Fruit fly (Drosophila melanogaster) whole organism, embryonic: ENCODE data around the gene CG46026.

ENCODE experiments used
- ATbp ChIP-seq: fragments of 200-800 bp; sonication (Bioruptor generic); optimal IDR thresholded peaks from 2 replicates; lab custom pipeline; 2017; ENCODE audit warnings: missing biosample characterization, mild to moderate bottlenecking, missing genetic modification characterization, missing genetic modification reagents
- Blimp-1 ChIP-seq: fragments of 200-800 bp; sonication (Bioruptor generic); optimal IDR thresholded peaks from 3 replicates; lab custom pipeline; 2018; ENCODE audit warnings: missing biosample characterization, missing genetic modification characterization, mild to moderate bottlenecking, moderate library complexity, missing genetic modification reagents
- CG11085 ChIP-seq: fragments of 200-800 bp; sonication (Bioruptor generic); IDR thresholded peaks from 2 replicates; pipeline ENCODE4 v1.3.6; 2022; ENCODE audit warnings: missing biosample characterization, missing genetic modification characterization
- CG11093 ChIP-seq: fragments of 200-800 bp; sonication (Bioruptor generic); IDR thresholded peaks from 3 replicates; pipeline ENCODE4 v1.3.6; 2022; ENCODE audit warnings: missing biosample characterization, missing genetic modification characterization
- CG11504 ChIP-seq: fragments of 200-800 bp; sonication (Bioruptor generic); optimal IDR thresholded peaks from 3 replicates; lab custom pipeline; 2019; ENCODE audit warnings: missing biosample characterization, mild to moderate bottlenecking, missing genetic modification characterization, moderate library complexity
- CG11560 ChIP-seq: fragments of 200-800 bp; sonication (Bioruptor generic); IDR thresholded peaks from 3 replicates; pipeline ENCODE4 v1.3.6; 2022; ENCODE audit warnings: missing biosample characterization, missing genetic modification characterization
- CG12155 ChIP-seq: fragments of 200-800 bp; sonication (Bioruptor generic); optimal IDR thresholded peaks from 3 replicates; lab custom pipeline; 2016; ENCODE audit warnings: missing biosample characterization, missing genetic modification characterization
- CG13894 ChIP-seq: fragments of 200-800 bp; sonication (Bioruptor generic); optimal IDR thresholded peaks from 3 replicates; lab custom pipeline; 2018; ENCODE audit warnings: missing biosample characterization, mild to moderate bottlenecking, missing genetic modification characterization, moderate library complexity
- CG14441 ChIP-seq: fragments of 200-800 bp; sonication (Bioruptor generic); IDR thresholded peaks from 2 replicates; pipeline ENCODE4 v1.3.6; 2022; ENCODE audit warnings: missing biosample characterization, missing genetic modification characterization
- CG1603 ChIP-seq: fragments of 200-800 bp; sonication (Bioruptor generic); optimal IDR thresholded peaks from 2 replicates; lab custom pipeline; 2019; ENCODE audit warnings: missing biosample characterization, mild to moderate bottlenecking, missing genetic modification characterization, moderate library complexity
- CG33213 ChIP-seq: fragments of 200-800 bp; sonication (Bioruptor generic); optimal IDR thresholded peaks from 3 replicates; lab custom pipeline; 2016; ENCODE audit warnings: missing biosample characterization, missing genetic modification characterization
- CG34224 ChIP-seq: fragments of 200-800 bp; sonication (Bioruptor generic); IDR thresholded peaks from 3 replicates; pipeline ENCODE4 v1.3.6; 2022; ENCODE audit warnings: missing biosample characterization, missing genetic modification characterization; ENCODE audit not compliant: partially characterized antibody
- CG6254 ChIP-seq: fragments of 200-800 bp; sonication (Bioruptor generic); optimal IDR thresholded peaks from 3 replicates; lab custom pipeline; 2017; ENCODE audit warnings: mild to moderate bottlenecking, missing biosample characterization, missing genetic modification reagents, missing genetic modification characterization
- D ChIP-seq, 2 experiments: fragments of 200-800 bp in 1 of 2; fragments of >200 bp in 1 of 2; sonication (Bioruptor generic) in 1 of 2; optimal IDR thresholded peaks; 2 replicates in 1 of 2; 3 replicates in 1 of 2; lab custom pipeline; 2017; ENCODE audit warnings: mild to moderate bottlenecking in 1 of 2, missing biosample characterization in 1 of 2, missing genetic modification characterization in 1 of 2, missing genetic modification reagents in 1 of 2
- Ets97D ChIP-seq: fragments of 200-800 bp; sonication (Bioruptor generic); optimal IDR thresholded peaks from 3 replicates; lab custom pipeline; 2016; ENCODE audit warnings: missing biosample characterization, missing genetic modification characterization
- Med ChIP-seq: fragments of 200-800 bp; sonication (Bioruptor generic); peaks from one replicate; lab custom pipeline; 2016; ENCODE audit warnings: missing biosample characterization, missing genetic modification characterization, mild to moderate bottlenecking, inconsistent platforms, moderate library complexity
- Sox102F ChIP-seq: fragments of 200-800 bp; sonication (Bioruptor generic); optimal IDR thresholded peaks from 2 replicates; lab custom pipeline; 2018; ENCODE audit warnings: missing biosample characterization, mild to moderate bottlenecking, missing genetic modification characterization, moderate library complexity
- TFAM ChIP-seq: fragments of 200-800 bp; sonication (Bioruptor generic); optimal IDR thresholded peaks from 2 replicates; lab custom pipeline; 2017; ENCODE audit warnings: missing biosample characterization, missing genetic modification characterization, inconsistent platforms
- ab ChIP-seq: fragments of 200-800 bp; sonication (Bioruptor generic); optimal IDR thresholded peaks from 2 replicates; lab custom pipeline; 2016; ENCODE audit warnings: missing biosample characterization, missing genetic modification characterization
- abd-A ChIP-seq: fragments of 200-800 bp; sonication (Bioruptor generic); optimal IDR thresholded peaks from 3 replicates; lab custom pipeline; 2019; ENCODE audit warnings: missing biosample characterization, mild to moderate bottlenecking, missing genetic modification characterization, moderate library complexity
- ase ChIP-seq: fragments of 200-800 bp; sonication (Bioruptor generic); IDR thresholded peaks from 3 replicates; pipeline ENCODE4 v1.3.6; 2022; ENCODE audit warnings: missing biosample characterization, missing genetic modification characterization
- chinmo ChIP-seq: fragments of 200-800 bp; sonication (Bioruptor generic); IDR thresholded peaks from 4 replicates; pipeline ENCODE4 v1.3.6; 2022; ENCODE audit warnings: missing biosample characterization, missing genetic modification characterization; ENCODE audit not compliant: partially characterized antibody
- ci ChIP-seq: fragments of 200-800 bp; sonication (Bioruptor generic); IDR thresholded peaks from 3 replicates; pipeline ENCODE4 v1.3.6; 2022; ENCODE audit warnings: missing biosample characterization, missing genetic modification characterization
- crol ChIP-seq: fragments of 200-800 bp; sonication (Bioruptor generic); IDR thresholded peaks from 2 replicates; pipeline ENCODE4 v1.3.6; 2022; ENCODE audit warnings: missing biosample characterization, missing genetic modification characterization
- grn ChIP-seq: fragments of 200-800 bp; sonication (Bioruptor generic); optimal IDR thresholded peaks from 3 replicates; lab custom pipeline; 2017; ENCODE audit warnings: missing biosample characterization, missing genetic modification characterization
- h ChIP-seq: fragments of >200 bp; optimal IDR thresholded peaks from 2 replicates; lab custom pipeline; 2017
- ham ChIP-seq: fragments of 200-800 bp; sonication (Bioruptor generic); IDR thresholded peaks from 2 replicates; pipeline ENCODE4 v1.3.6; 2022; ENCODE audit warnings: missing biosample characterization, missing genetic modification characterization
- jumu ChIP-seq: fragments of 200-800 bp; sonication (Bioruptor generic); optimal IDR thresholded peaks from 3 replicates; lab custom pipeline; 2016; ENCODE audit warnings: missing biosample characterization, missing genetic modification characterization
- ken ChIP-seq: fragments of 200-800 bp; sonication (Bioruptor generic); IDR thresholded peaks from 3 replicates; pipeline ENCODE4 v1.3.6; 2022; ENCODE audit warnings: missing biosample characterization, missing genetic modification characterization
- kni ChIP-seq: fragments of 200-800 bp; sonication (Bioruptor generic); optimal IDR thresholded peaks from 3 replicates; lab custom pipeline; 2017; ENCODE audit warnings: mild to moderate bottlenecking, missing biosample characterization, missing genetic modification reagents, missing genetic modification characterization
- nerfin-1 ChIP-seq: fragments of 200-800 bp; sonication (Bioruptor generic); optimal IDR thresholded peaks from 3 replicates; lab custom pipeline; 2019; ENCODE audit warnings: missing biosample characterization, mild to moderate bottlenecking, missing genetic modification characterization, moderate library complexity
- pros ChIP-seq: fragments of 200-800 bp; sonication (Bioruptor generic); optimal IDR thresholded peaks from 3 replicates; lab custom pipeline; 2019; ENCODE audit warnings: missing biosample characterization, mild to moderate bottlenecking, missing genetic modification characterization, moderate library complexity
- rib ChIP-seq: fragments of 200-800 bp; sonication (Bioruptor generic); IDR thresholded peaks from 2 replicates; pipeline ENCODE4 v1.3.6; 2022; ENCODE audit warnings: missing biosample characterization, missing genetic modification characterization
- sd ChIP-seq: fragments of 200-800 bp; sonication (Bioruptor generic); optimal IDR thresholded peaks from 3 replicates; lab custom pipeline; 2018; ENCODE audit warnings: missing biosample characterization, mild to moderate bottlenecking, missing genetic modification characterization, moderate library complexity
- sens-2 ChIP-seq: fragments of 200-800 bp; sonication (Bioruptor generic); IDR thresholded peaks from 2 replicates; pipeline ENCODE4 v1.3.6; 2022; ENCODE audit warnings: missing biosample characterization, missing genetic modification characterization
- sr ChIP-seq: fragments of 200-800 bp; sonication (Bioruptor generic); IDR thresholded peaks from 3 replicates; pipeline ENCODE4 v1.3.6; 2022; ENCODE audit warnings: missing biosample characterization, missing genetic modification characterization
- vvl ChIP-seq: fragments of 200-800 bp; sonication (Bioruptor generic); IDR thresholded peaks from 2 replicates; pipeline ENCODE4 v1.3.6; 2022; ENCODE audit warnings: missing biosample characterization, missing genetic modification characterization

The CG46026 gene

dm6 chr3R:6294046-6294445 is 12.6 kb upstream of the CG46026 start:
- peak; percentile 74 for TF ChIP-seq grn (GFP tag; lab: Kevin White, UChicago)
- no peak for TF ChIP-seq CG33213 (GFP tag; lab: Kevin White, UChicago)
- TF ChIP-seq CG12155 (GFP tag; lab: Kevin White, UChicago) = no peak
- TF ChIP-seq pros = no peak
- no peak for TF ChIP-seq D (optimal IDR thresholded peaks at IDR 0.05; lab: Kevin White, UChicago)
- no peak for TF ChIP-seq D (GFP tag; optimal IDR thresholded peaks at IDR 0.05; lab: Kevin White, UChicago)
- peak; percentile 57 for TF ChIP-seq kni (GFP tag; lab: Kevin White, UChicago)
- no peak for TF ChIP-seq TFAM (GFP tag; lab: Kevin White, UChicago)
- TF ChIP-seq Ets97D (GFP tag; lab: Kevin White, UChicago) = no peak
- TF ChIP-seq h (lab: Kevin White, UChicago) = no peak
- TF ChIP-seq Blimp-1 = peak; percentile 86
- TF ChIP-seq CG34224 = no peak
- 0 out of 3 replicates have a peak, but pooled peaks have one; percentile 7 for TF ChIP-seq CG11560 (tag; lab: Robert Waterston, UW)
- TF ChIP-seq CG11085 (GFP tag; lab: Robert Waterston, UW) = no peak
- TF ChIP-seq ATbp (GFP tag; lab: Kevin White, UChicago) = no peak
- TF ChIP-seq crol (GFP tag; lab: Robert Waterston, UW) = peak; percentile 57; the same call in 1 of the 2 replicates
- TF ChIP-seq ase (GFP tag; lab: Robert Waterston, UW) = no peak
- TF ChIP-seq ham = no peak
- TF ChIP-seq nerfin-1 (tag; lab: Kevin White, UChicago) = no peak
- TF ChIP-seq CG13894 (tag; lab: Kevin White, UChicago) = no peak
- TF ChIP-seq Med (GFP tag; lab: Kevin White, UChicago) = no peak
- no peak for TF ChIP-seq abd-A (tag; lab: Kevin White, UChicago)
- peak; percentile 44 for TF ChIP-seq sd
- no peak for TF ChIP-seq jumu (GFP tag; lab: Kevin White, UChicago)
- TF ChIP-seq rib (GFP tag; lab: Robert Waterston, UW) = no peak
- TF ChIP-seq CG1603 (tag; lab: Kevin White, UChicago) = no peak
- TF ChIP-seq, all 482 proteins: peak for 6

- no peak for TF ChIP-seq ab (GFP tag; lab: Kevin White, UChicago)
- no peak for TF ChIP-seq CG11093 (GFP tag; lab: Robert Waterston, UW)
- TF ChIP-seq abd-A (tag; lab: Kevin White, UChicago) = peak; percentile 16
- TF ChIP-seq CG11504 = peak; percentile 53
- peak; percentile 0 for TF ChIP-seq Sox102F (GFP tag; lab: Kevin White, UChicago)
- TF ChIP-seq kni (GFP tag; lab: Kevin White, UChicago) = peak; percentile 46
- TF ChIP-seq sd = peak; percentile 72
- TF ChIP-seq ci (GFP tag; lab: Robert Waterston, UW) = peak; percentile 47; the same call in 1 of the 3 replicates
- TF ChIP-seq sens-2 (GFP tag; lab: Robert Waterston, UW) = no peak
- TF ChIP-seq jumu (GFP tag; lab: Kevin White, UChicago) = no peak
- 0 out of 4 replicates have a peak, but pooled peaks have one; percentile 49 for TF ChIP-seq chinmo (GFP tag; lab: Robert Waterston, UW)
- TF ChIP-seq Blimp-1 = peak; percentile 82
- TF ChIP-seq, all 482 proteins: peak for 8
Measured at dm6 chr3R:6297164-6297563, 9.5 kb upstream of the CG46026 start.

dm6 chr3R:6298828-6299227 is 7.9 kb upstream of the CG46026 start, which contains the start of gene Osi14:
Gene Osi14, plus strand, starts transcription at chr3R:6299128.
- TF ChIP-seq chinmo (GFP tag; lab: Robert Waterston, UW) (0 out of 4 replicates have a peak, but pooled peaks have one; percentile 72), ken (GFP tag; lab: Robert Waterston, UW) (no peak)

dm6 chr3R:6301257-6301839 is 5.3 kb upstream of the CG46026 start, which contains the start of gene Osi15:
Gene Osi15, plus strand, starts transcription at chr3R:6301804.
- TF ChIP-seq ATbp (GFP tag; lab: Kevin White, UChicago) (no peak), CG6254 (no peak), kni (GFP tag; lab: Kevin White, UChicago) (peak; percentile 83), vvl (GFP tag; lab: Robert Waterston, UW) (peak; percentile 91), CG14441 (no peak), Blimp-1 (peak; percentile 61), sr (GFP tag; lab: Robert Waterston, UW) (0 out of 3 replicates have a peak, but pooled peaks have one; percentile 21), CG13894 (tag; lab: Kevin White, UChicago) (peak; percentile 42)
- TF ChIP-seq, all 482 proteins: peak for 5
